Worm (Caenorhabditis elegans) whole organism, L3 larva: Measurements from ENCODE around the gene madf-1.

Source experiments
- ceh-28 ChIP-seq: fragments of 150-350 bp; optimal IDR thresholded peaks from 2 replicates; lab custom pipeline; 2014; ENCODE audit warnings: missing biosample characterization, missing genetic modification reagents, missing genetic modification characterization
- daf-12 ChIP-seq: fragments of 150-350 bp; optimal IDR thresholded peaks from 2 replicates; lab custom pipeline; 2014; ENCODE audit warnings: missing biosample characterization, missing genetic modification reagents, missing genetic modification characterization
- mml-1 ChIP-seq: fragments of 150-350 bp; sonication (generic microtip); optimal IDR thresholded peaks from 3 replicates; lab custom pipeline; 2014; ENCODE audit warnings: missing biosample characterization, missing genetic modification characterization
- nhr-23 ChIP-seq: fragments of 150-350 bp; optimal IDR thresholded peaks from 2 replicates; lab custom pipeline; 2014; ENCODE audit warnings: missing biosample characterization, missing genetic modification reagents, missing genetic modification characterization
- nhr-28 ChIP-seq: fragments of 150-350 bp; optimal IDR thresholded peaks from 2 replicates; lab custom pipeline; 2014; ENCODE audit warnings: missing biosample characterization, missing genetic modification characterization
- pqm-1 ChIP-seq: fragments of 150-350 bp; optimal IDR thresholded peaks from 2 replicates; lab custom pipeline; 2017; ENCODE audit warnings: missing biosample characterization, missing genetic modification characterization, inconsistent platforms
- sea-2 ChIP-seq: fragments of 150-350 bp; sonication (generic microtip); optimal IDR thresholded peaks from 4 replicates; lab custom pipeline; 2014; ENCODE audit warnings: missing biosample characterization, missing genetic modification reagents, missing genetic modification characterization
- snpc-4 ChIP-seq: fragments of 150-350 bp; optimal IDR thresholded peaks from 2 replicates; lab custom pipeline; 2014; ENCODE audit warnings: missing biosample characterization, missing genetic modification characterization
- ztf-4 ChIP-seq: fragments of 150-350 bp; optimal IDR thresholded peaks from 2 replicates; lab custom pipeline; 2014; ENCODE audit warnings: missing biosample characterization, missing genetic modification characterization

ce11 chrIV:796521-797073 is 35.1 kb downstream of the madf-1 start, which contains the start of the genes F56B3.11 and ech-5:
- peak; percentile 20 for TF ChIP-seq pqm-1 (tag; lab: Kevin White, UChicago)
- no peak for TF ChIP-seq sea-2 (GFP tag; lab: Kevin White, UChicago)
- TF ChIP-seq nhr-28 (tag; lab: Kevin White, UChicago) = no peak
- no peak for TF ChIP-seq ceh-28 (tag; lab: Kevin White, UChicago)
- no peak for TF ChIP-seq daf-12 (tag; lab: Kevin White, UChicago)
- peak; percentile 73 for TF ChIP-seq nhr-23 (tag; lab: Kevin White, UChicago)
- TF ChIP-seq mml-1 (tag; lab: Kevin White, UChicago) = no peak
- TF ChIP-seq snpc-4 = peak; percentile 2
- no peak for TF ChIP-seq ztf-4 (tag; lab: Kevin White, UChicago)
